Fruit fly (Drosophila melanogaster) Kc167 (cell line): ENCODE results near the gene NfI.
"Not testable (repeated sequence)": the region's sequence is repeated elsewhere in the genome, so short reads cannot be mapped to it uniquely, and the experiment has no call there.

ENCODE experiments used
- Myc ChIP-seq: fragments of >200 bp; optimal IDR thresholded peaks from 2 replicates; lab custom pipeline; 2017; ENCODE audit warnings: missing external identifiers
- Sin3A ChIP-seq: fragments of >200 bp; optimal IDR thresholded peaks from 2 replicates; lab custom pipeline; 2018; ENCODE audit warnings: missing external identifiers
- h ChIP-seq: fragments of >200 bp; optimal IDR thresholded peaks from 3 replicates; lab custom pipeline; 2018; ENCODE audit warnings: missing external identifiers
- insv ChIP-seq: fragments of >200 bp; optimal IDR thresholded peaks from 3 replicates; lab custom pipeline; 2018; ENCODE audit warnings: missing external identifiers
- psq ChIP-seq: fragments of >200 bp; optimal IDR thresholded peaks from 2 replicates; lab custom pipeline; 2017; ENCODE audit warnings: missing external identifiers
- ttk ChIP-seq: sonication (Bioruptor generic); optimal IDR thresholded peaks from 2 replicates; lab custom pipeline; 2017; ENCODE audit warnings: missing external identifiers

Gene NfI

dm6 chr4:276325-276724, at the start of gene NfI:
Gene NfI, minus strand, starts transcription at chr4:276369.
- TF ChIP-seq Sin3A (lab: Kevin White, UChicago) (no peak), insv (lab: Kevin White, UChicago) (no peak), psq (lab: Kevin White, UChicago) (no peak), Myc (lab: Kevin White, UChicago) (no peak), ttk (lab: Kevin White, UChicago) (no peak), h (no peak)

dm6 chr4:318795-319194, 42.6 kb upstream of the NfI start:
- TF ChIP-seq Myc (lab: Kevin White, UChicago) (no peak), Sin3A (lab: Kevin White, UChicago) (no peak), h (no peak), psq (lab: Kevin White, UChicago) (no peak), insv (lab: Kevin White, UChicago) (no peak), ttk (lab: Kevin White, UChicago) (no peak)

- TF ChIP-seq insv (lab: Kevin White, UChicago) (no peak), Sin3A (lab: Kevin White, UChicago) (no peak), Myc (lab: Kevin White, UChicago) (no peak), h (no peak), ttk (lab: Kevin White, UChicago) (no peak)
These were observed 39.2 kb upstream of the NfI start for dm6 chr4:315322-315721.

DNA sequence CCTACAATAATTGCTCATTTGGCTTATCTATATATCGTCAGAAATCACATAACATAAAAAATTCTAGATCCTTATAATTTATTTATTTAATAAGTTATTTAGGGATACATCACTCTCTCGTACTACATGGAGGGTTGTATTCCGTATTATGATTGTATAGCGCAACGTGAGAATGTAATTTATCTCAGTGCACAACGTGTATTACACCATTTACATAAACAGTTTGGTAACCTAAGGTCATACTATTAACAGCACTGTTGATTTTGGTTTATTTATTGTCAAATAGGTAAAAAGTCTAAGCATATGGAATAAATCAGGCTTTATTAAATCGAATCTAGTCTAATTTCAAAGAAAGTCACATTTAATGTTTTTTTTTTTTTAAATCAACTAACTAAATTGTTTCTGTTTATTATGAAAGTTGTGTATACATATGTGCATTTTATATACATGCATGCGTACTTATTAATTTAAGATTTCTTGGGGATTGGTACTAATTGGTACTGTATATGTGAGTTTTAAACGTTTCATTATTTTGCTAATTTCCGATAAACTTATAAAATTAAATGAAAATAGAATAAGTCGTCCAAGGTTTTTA, 38.6 kb upstream of the NfI start, which contains the start of gene Rnf11:
Gene Rnf11 (plus strand): TSS at position 252 of the 595 bp plus-strand sequence.
- TF ChIP-seq Sin3A (lab: Kevin White, UChicago) = no peak
- TF ChIP-seq h = no peak
- TF ChIP-seq Myc (lab: Kevin White, UChicago) = no peak
- TF ChIP-seq psq (lab: Kevin White, UChicago) = no peak
- no peak for TF ChIP-seq insv (lab: Kevin White, UChicago)
- TF ChIP-seq ttk (lab: Kevin White, UChicago) = no peak

- TF ChIP-seq psq (lab: Kevin White, UChicago) = no peak
- no peak for TF ChIP-seq Sin3A (lab: Kevin White, UChicago)
- TF ChIP-seq Myc (lab: Kevin White, UChicago) = no peak
These were observed 37.5 kb upstream of the NfI start, which contains the start of gene Zip102B for dm6 chr4:313696-314104. Gene Zip102B, minus strand, starts transcription at chr4:314087.

- no peak for TF ChIP-seq psq (lab: Kevin White, UChicago)
- no peak for TF ChIP-seq Myc (lab: Kevin White, UChicago)
- TF ChIP-seq h = no peak
- TF ChIP-seq insv (lab: Kevin White, UChicago) = no peak
- no peak for TF ChIP-seq Sin3A (lab: Kevin White, UChicago)
- TF ChIP-seq ttk (lab: Kevin White, UChicago) = no peak
These were observed 34.5 kb upstream of the NfI start for dm6 chr4:310670-311069.

DNA sequence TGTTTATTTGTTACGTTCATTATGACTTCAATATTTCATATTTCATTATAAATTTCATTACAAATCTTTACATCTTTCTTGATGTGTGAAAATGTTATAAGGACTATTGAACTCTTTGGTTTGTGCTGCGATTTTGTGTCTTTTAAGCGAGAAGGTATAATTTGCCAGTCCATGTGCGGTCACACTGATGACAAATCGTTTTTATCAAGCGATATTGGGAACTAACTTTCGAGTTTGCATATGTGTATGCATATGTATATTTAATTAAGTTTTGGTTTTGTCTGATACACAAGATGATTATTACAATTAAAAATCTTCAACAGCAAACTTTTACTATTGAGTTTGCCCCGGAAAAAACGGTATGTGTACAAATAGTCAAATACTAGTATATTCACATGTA, 31.8 kb upstream of the NfI start, which contains the start of gene Rad23:
Gene Rad23 (plus strand): TSS at position 163 of the 400 bp plus-strand sequence.
- TF ChIP-seq insv (lab: Kevin White, UChicago) (no peak), h (no peak), Sin3A (lab: Kevin White, UChicago) (no peak), psq (lab: Kevin White, UChicago) (no peak), Myc (lab: Kevin White, UChicago) (no peak), ttk (lab: Kevin White, UChicago) (no peak)

DNA sequence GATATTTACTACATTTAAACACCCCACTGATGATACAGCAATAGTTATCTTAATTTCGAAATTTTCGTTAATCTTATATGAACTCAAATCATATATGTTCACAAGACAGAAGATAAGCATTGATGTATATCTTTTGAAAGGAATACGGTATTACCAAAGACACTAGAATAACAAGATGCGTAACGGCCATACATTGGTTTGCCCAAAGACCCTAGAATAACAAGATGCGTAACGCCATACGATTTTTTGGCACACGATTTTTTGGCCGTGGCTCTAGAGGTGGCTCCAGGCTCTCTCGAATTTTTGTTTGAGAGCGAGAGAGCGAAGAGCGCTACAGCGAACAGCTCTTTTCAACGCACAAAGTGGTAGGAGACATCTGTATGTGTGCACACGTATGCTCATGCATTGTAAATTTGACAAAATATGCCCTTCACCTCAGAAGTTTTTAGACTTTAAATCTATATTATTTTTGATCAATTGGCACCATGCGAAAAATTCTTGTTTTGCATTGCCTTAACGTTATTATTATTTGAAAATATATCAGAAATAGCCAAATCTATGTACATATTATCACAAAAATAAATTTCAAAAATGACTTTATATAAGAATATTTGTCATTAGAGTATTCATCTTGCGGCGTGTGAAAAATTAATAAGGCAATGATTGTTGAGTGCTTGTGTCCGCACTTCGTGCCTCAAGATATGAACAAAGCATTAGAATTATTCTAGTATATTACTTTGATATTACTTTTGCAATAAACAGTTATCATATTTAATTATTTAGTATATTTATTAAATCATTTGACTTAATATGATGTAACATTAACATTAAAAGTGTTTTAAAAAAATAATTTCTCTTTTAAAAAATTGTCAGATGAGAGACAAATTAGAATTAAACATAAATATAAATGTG, 30.5 kb upstream of the NfI start, which contains the start of gene Syt7:
Gene Syt7 (minus strand): TSS at position 51 of the 912 bp plus-strand sequence.
- TF ChIP-seq Myc, psq, Sin3A (lab: Kevin White, UChicago): not testable (repeated sequence)

- no peak for TF ChIP-seq Myc (lab: Kevin White, UChicago)
- no peak for TF ChIP-seq insv (lab: Kevin White, UChicago)
- TF ChIP-seq Sin3A (lab: Kevin White, UChicago) = no peak
- TF ChIP-seq psq (lab: Kevin White, UChicago) = no peak
These were observed 29.5 kb upstream of the NfI start for dm6 chr4:305697-306096.

dm6 chr4:292403-292802, 16.2 kb upstream of the NfI start:
- TF ChIP-seq h (no peak), Myc (lab: Kevin White, UChicago) (no peak), insv (lab: Kevin White, UChicago) (no peak), Sin3A (lab: Kevin White, UChicago) (no peak), psq (lab: Kevin White, UChicago) (no peak), ttk (lab: Kevin White, UChicago) (no peak)

DNA sequence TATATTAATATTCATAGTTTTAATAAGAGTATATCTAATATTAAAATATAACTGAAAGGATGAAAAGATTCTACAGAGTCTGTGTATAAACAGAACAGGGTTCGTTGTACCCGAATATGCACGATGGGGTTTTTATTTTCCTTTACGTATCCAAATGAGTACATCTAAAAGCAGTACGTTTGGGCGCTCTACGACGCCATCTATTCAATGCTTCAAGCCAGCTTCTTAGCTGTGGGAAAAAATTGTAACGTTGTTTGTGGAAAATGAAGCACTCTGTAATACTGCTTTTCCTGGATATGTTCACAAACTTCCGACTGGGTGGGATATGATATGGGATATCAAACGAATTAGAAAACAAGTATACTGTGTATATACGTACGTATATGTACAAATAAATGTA, 1.5 kb downstream of the NfI start:
- TF ChIP-seq insv (lab: Kevin White, UChicago) = no peak
- no peak for TF ChIP-seq Myc (lab: Kevin White, UChicago)
- TF ChIP-seq Sin3A (lab: Kevin White, UChicago) = no peak
- TF ChIP-seq ttk (lab: Kevin White, UChicago) = no peak
